Worm (Caenorhabditis elegans) whole organism, young adult: Measurements from ENCODE around the gene drd-1.

Source experiments
- D2030.7 ChIP-seq: fragments of 200-800 bp; sonication (Bioruptor generic); IDR thresholded peaks from 2 replicates; pipeline ENCODE4 v1.3.6; 2022; ENCODE audit warnings: missing genetic modification reagents, missing genetic modification characterization, missing compliant biosample characterization
- F33H1.4 ChIP-seq: fragments of 200-800 bp; sonication (Bioruptor generic); IDR thresholded peaks from 2 replicates; pipeline ENCODE4 v1.3.6; 2022; ENCODE audit warnings: missing genetic modification reagents, missing genetic modification characterization, missing compliant biosample characterization
- F57A8.1 ChIP-seq: fragments of 200-800 bp; sonication (Bioruptor generic); optimal IDR thresholded peaks from 2 replicates; lab custom pipeline; 2018; ENCODE audit warnings: mild to moderate bottlenecking, missing genetic modification characterization, moderate library complexity, missing compliant biosample characterization
- K11D2.4 ChIP-seq: fragments of 200-800 bp; sonication (Bioruptor generic); IDR thresholded peaks from 2 replicates; pipeline ENCODE4 v1.3.6; 2022; ENCODE audit warnings: missing genetic modification reagents, missing genetic modification characterization, missing compliant biosample characterization
- Y53G8AR.9 ChIP-seq: fragments of 200-800 bp; sonication (Bioruptor generic); conservative IDR thresholded peaks from 2 replicates; pipeline ENCODE4 v1.3.6; 2022; ENCODE audit warnings: missing genetic modification reagents, missing genetic modification characterization, missing compliant biosample characterization
- Y56A3A.18 ChIP-seq: fragments of 200-800 bp; sonication (Bioruptor generic); IDR thresholded peaks from 2 replicates; pipeline ENCODE4 v1.3.6; 2022; ENCODE audit warnings: missing genetic modification reagents, missing genetic modification characterization, missing compliant biosample characterization
- Y95B8A.8 ChIP-seq: fragments of 200-800 bp; sonication (Bioruptor generic); IDR thresholded peaks from 2 replicates; pipeline ENCODE4 v1.3.6; 2022; ENCODE audit warnings: missing genetic modification reagents, missing genetic modification characterization, missing compliant biosample characterization
- ZK185.1 ChIP-seq: sonication (generic microtip); optimal IDR thresholded peaks from 2 replicates; lab custom pipeline; 2016; ENCODE audit warnings: mild to moderate bottlenecking, missing genetic modification characterization, missing compliant biosample characterization; ENCODE audit not compliant: poor library complexity, severe bottlenecking
- ama-1 ChIP-seq, 3 experiments: fragments of 150-350 bp in 1 of 3; sonication (generic microtip) in 2 of 3; optimal IDR thresholded peaks; 2 replicates each; lab custom pipeline; 2014 to 2018; ENCODE audit warnings: missing biosample characterization in 2 of 3, missing genetic modification characterization in 2 of 3, missing genetic modification reagents in 2 of 3
- attf-3 ChIP-seq: fragments of 200-800 bp; sonication (Bioruptor generic); conservative IDR thresholded peaks from 2 replicates; pipeline ENCODE4 v1.3.6; 2022; ENCODE audit warnings: missing genetic modification reagents, missing genetic modification characterization, missing compliant biosample characterization
- attf-6 ChIP-seq: fragments of 200-800 bp; sonication (Bioruptor generic); IDR thresholded peaks from 2 replicates; pipeline ENCODE4 v1.3.6; 2022; ENCODE audit warnings: missing genetic modification reagents, missing genetic modification characterization, missing compliant biosample characterization
- ceh-40 ChIP-seq: fragments of 200-800 bp; sonication (Bioruptor generic); IDR thresholded peaks from 2 replicates; pipeline ENCODE4 v1.3.6; 2022; ENCODE audit warnings: missing genetic modification characterization, missing compliant biosample characterization
- ceh-91 ChIP-seq: fragments of 200-800 bp; sonication (Bioruptor generic); IDR thresholded peaks from 2 replicates; pipeline ENCODE4 v1.3.6; 2022; ENCODE audit warnings: missing genetic modification reagents, missing genetic modification characterization, missing compliant biosample characterization
- dox-1 ChIP-seq: fragments of 200-800 bp; sonication (Bioruptor generic); IDR thresholded peaks from 2 replicates; pipeline ENCODE4 v1.3.6; 2022; ENCODE audit warnings: missing genetic modification reagents, missing genetic modification characterization, missing compliant biosample characterization
- dpl-1 ChIP-seq: fragments of 150-350 bp; optimal IDR thresholded peaks from 2 replicates; lab custom pipeline; 2014; ENCODE audit warnings: missing biosample characterization, missing genetic modification reagents, missing genetic modification characterization
- efl-1 ChIP-seq: fragments of 150-350 bp; optimal IDR thresholded peaks from 2 replicates; lab custom pipeline; 2014; ENCODE audit warnings: missing biosample characterization, missing genetic modification reagents, missing genetic modification characterization
- ekl-4 ChIP-seq: fragments of 200-800 bp; sonication (Bioruptor generic); IDR thresholded peaks from 2 replicates; pipeline ENCODE4 v1.3.6; 2022; ENCODE audit warnings: missing genetic modification reagents, missing genetic modification characterization, missing compliant biosample characterization
- fkh-3 ChIP-seq: sonication (generic microtip); optimal IDR thresholded peaks from 2 replicates; lab custom pipeline; 2016; ENCODE audit warnings: mild to moderate bottlenecking, missing genetic modification characterization, missing compliant biosample characterization
- hlh-12 ChIP-seq: sonication (generic microtip); optimal IDR thresholded peaks from 2 replicates; lab custom pipeline; 2016; ENCODE audit warnings: missing genetic modification characterization, missing compliant biosample characterization
- hmg-1.2 ChIP-seq: fragments of 200-800 bp; sonication (Bioruptor generic); IDR thresholded peaks from 2 replicates; pipeline ENCODE4 v1.3.6; 2022; ENCODE audit warnings: missing genetic modification reagents, missing genetic modification characterization, missing compliant biosample characterization
- madf-3 ChIP-seq: fragments of 200-800 bp; sonication (Bioruptor generic); IDR thresholded peaks from 2 replicates; pipeline ENCODE4 v1.3.6; 2022; ENCODE audit warnings: missing genetic modification reagents, missing genetic modification characterization, missing compliant biosample characterization
- pbrm-1 ChIP-seq: fragments of 200-800 bp; sonication (Bioruptor generic); IDR thresholded peaks from 2 replicates; pipeline ENCODE4 v1.3.6; 2022; ENCODE audit warnings: missing genetic modification reagents, missing genetic modification characterization, missing compliant biosample characterization
- rcor-1 ChIP-seq: fragments of 200-800 bp; sonication (Bioruptor generic); IDR thresholded peaks from 2 replicates; pipeline ENCODE4 v1.3.6; 2022; ENCODE audit warnings: missing genetic modification reagents, missing genetic modification characterization, missing compliant biosample characterization
- sdz-38 ChIP-seq: sonication (generic microtip); optimal IDR thresholded peaks from 2 replicates; lab custom pipeline; 2016; ENCODE audit warnings: missing genotype, missing genetic modification characterization, missing compliant biosample characterization
- snpc-1.1 ChIP-seq: sonication (generic microtip); optimal IDR thresholded peaks from 2 replicates; lab custom pipeline; 2017; ENCODE audit warnings: missing genetic modification characterization, mild to moderate bottlenecking, missing compliant biosample characterization, antibody characterized with exemption, moderate library complexity, missing genotype, missing genetic modification reagents; ENCODE audit not compliant: insufficient read depth
- snpc-1.3 ChIP-seq: sonication (generic microtip); optimal IDR thresholded peaks from 2 replicates; lab custom pipeline; 2017; ENCODE audit warnings: missing genetic modification characterization, mild to moderate bottlenecking, missing compliant biosample characterization, antibody characterized with exemption, moderate library complexity, missing genotype, missing genetic modification reagents; ENCODE audit not compliant: insufficient read depth
- snpc-4 ChIP-seq, 5 experiments: fragments of 150-350 bp in 1 of 5; sonication (generic microtip) in 4 of 5; optimal IDR thresholded peaks; 2 replicates each; lab custom pipeline; 2014 to 2018; ENCODE audit warnings: missing genetic modification characterization in 5 of 5, missing biosample characterization in 3 of 5, antibody characterized with exemption in 2 of 5, mild to moderate bottlenecking in 2 of 5, missing compliant biosample characterization in 2 of 5, missing genotype in 2 of 5, moderate library complexity in 2 of 5, missing genetic modification reagents in 1 of 5
- unc-130 ChIP-seq: sonication (generic microtip); optimal IDR thresholded peaks from 2 replicates; lab custom pipeline; 2016; ENCODE audit warnings: missing genetic modification reagents, missing genetic modification characterization, missing compliant biosample characterization
- xnd-1 ChIP-seq: sonication (generic microtip); optimal IDR thresholded peaks from 2 replicates; lab custom pipeline; 2016; ENCODE audit warnings: missing genotype, missing genetic modification reagents, missing genetic modification characterization, missing compliant biosample characterization
- zim-3 ChIP-seq: sonication (generic microtip); optimal IDR thresholded peaks from 2 replicates; lab custom pipeline; 2017; ENCODE audit warnings: mild to moderate bottlenecking, missing genetic modification characterization, moderate library complexity, missing compliant biosample characterization
- ztf-28 ChIP-seq: fragments of 200-800 bp; sonication (Bioruptor generic); IDR thresholded peaks from 2 replicates; pipeline ENCODE4 v1.3.6; 2022; ENCODE audit warnings: missing genetic modification reagents, missing genetic modification characterization, missing compliant biosample characterization

drd-1 gene

DNA sequence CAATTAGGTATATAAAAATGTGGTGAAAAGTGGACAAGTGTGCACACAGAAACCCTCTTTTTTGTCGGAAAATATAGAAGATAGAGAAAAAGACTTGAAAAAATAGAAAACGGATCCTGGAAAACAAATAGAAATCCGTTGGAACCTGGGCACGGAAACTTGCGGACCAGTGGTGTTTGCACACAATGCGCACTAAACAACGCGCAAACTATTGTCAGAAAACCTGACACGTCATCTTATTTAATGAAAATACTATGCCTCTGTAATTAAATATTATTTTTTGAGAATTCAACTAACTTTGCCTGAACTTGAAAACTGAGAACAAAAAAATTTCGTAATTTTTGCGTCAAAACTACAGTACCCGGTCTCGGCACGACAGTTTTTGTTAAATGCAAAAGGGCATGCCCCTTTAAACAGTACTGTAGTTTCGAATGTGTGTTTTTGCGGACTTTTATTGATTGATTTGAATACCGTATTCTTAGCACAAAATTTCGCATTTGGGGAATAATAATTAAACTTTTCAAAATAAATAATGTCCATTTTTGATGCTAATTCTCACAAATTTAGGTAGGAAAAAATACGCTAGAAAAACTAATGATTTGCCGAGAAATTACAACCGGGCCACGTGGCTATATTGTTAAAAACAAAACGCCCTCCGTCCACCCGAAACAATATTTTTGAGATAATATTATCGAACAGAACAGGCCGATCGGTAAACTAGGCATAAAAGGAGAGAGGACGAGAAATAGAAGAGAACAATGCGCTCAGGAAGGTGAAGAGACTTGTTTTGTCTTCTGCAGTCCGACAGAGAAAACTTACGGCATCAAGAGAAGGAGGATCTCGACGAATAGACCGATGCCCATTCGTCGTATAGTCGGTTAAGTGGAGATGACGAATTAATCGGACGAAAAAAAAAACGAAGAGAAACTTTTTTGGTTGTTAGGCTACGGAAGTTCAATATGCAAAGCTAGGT is 41.4 kb downstream of the drd-1 start (continued):
- no peak for TF ChIP-seq snpc-1.3 (tag; lab: Kevin White, UChicago)
- no peak for TF ChIP-seq ama-1 (optimal IDR thresholded peaks at IDR 0.05; lab: Kevin White, UChicago)
- no peak for TF ChIP-seq ama-1 (GFP tag; optimal IDR thresholded peaks at IDR 0.05; lab: Kevin White, UChicago)
- TF ChIP-seq ceh-40 (GFP tag; lab: Robert Waterston, UW) = no peak
- TF ChIP-seq ceh-91 (GFP tag; lab: Robert Waterston, UW) = peak; percentile 70
- TF ChIP-seq efl-1 (GFP tag; lab: Kevin White, UChicago) = peak; percentile 24
- no peak for TF ChIP-seq unc-130
- TF ChIP-seq F33H1.4 (GFP tag; lab: Robert Waterston, UW) = peak; percentile 83
- no peak for TF ChIP-seq madf-3
- TF ChIP-seq attf-3 (GFP tag; lab: Robert Waterston, UW) = no peak
- TF ChIP-seq rcor-1 = no peak
- no peak for TF ChIP-seq Y53G8AR.9
- TF ChIP-seq xnd-1 = peak; percentile 75

ce11 chrII:8431954-8432353 is 44.1 kb downstream of the drd-1 start, which contains the start of gene acp-2:
acp-2 (minus strand) TSS chrII:8432054.
- TF ChIP-seq ztf-28 (GFP tag; lab: Robert Waterston, UW) = no peak
- no peak for TF ChIP-seq sdz-38
- no peak for TF ChIP-seq zim-3 (tag; lab: Kevin White, UChicago)
- no peak for TF ChIP-seq Y56A3A.18
- no peak for TF ChIP-seq F57A8.1 (GFP tag; lab: Kevin White, UChicago)
- no peak for TF ChIP-seq dox-1 (GFP tag; lab: Robert Waterston, UW)
- TF ChIP-seq ekl-4 (GFP tag; lab: Robert Waterston, UW) = no peak
- no peak for TF ChIP-seq D2030.7
- TF ChIP-seq, all 124 proteins: peak for 0

- TF ChIP-seq snpc-1.1 (tag; lab: Kevin White, UChicago) = peak; percentile 51
- TF ChIP-seq snpc-4 (GFP tag; optimal IDR thresholded peaks at IDR 0.05; lab: Kevin White, UChicago) = peak; percentile 33
- TF ChIP-seq snpc-4 (tag; optimal IDR thresholded peaks at IDR 0.05; lab: Kevin White, UChicago) = peak in 2 of 4 experiments; percentile 55 to 85
- TF ChIP-seq hmg-1.2 (GFP tag; lab: Robert Waterston, UW) = peak; percentile 46
- TF ChIP-seq attf-6 = 0 out of 2 replicates have a peak, but pooled peaks have one; percentile 67
- peak; percentile 61 for TF ChIP-seq pbrm-1
Measured at ce11 chrII:8432949-8433348, 45.1 kb downstream of the drd-1 start.

ce11 chrII:8435005-8435404 is 47.2 kb downstream of the drd-1 start, which contains the start of gene acp-4:
acp-4 (minus strand) TSS chrII:8435105.
- TF ChIP-seq K11D2.4 (GFP tag; lab: Robert Waterston, UW) (no peak), fkh-3 (no peak), ZK185.1 (tag; lab: Kevin White, UChicago) (no peak), dpl-1 (GFP tag; lab: Kevin White, UChicago) (no peak), D2030.7 (no peak)

- no peak for TF ChIP-seq hlh-12 (tag; lab: Kevin White, UChicago)
- TF ChIP-seq Y95B8A.8 = no peak
- TF ChIP-seq, all 124 proteins: peak for 0
Measured at ce11 chrII:8437035-8437434, 49.2 kb downstream of the drd-1 start, which contains the start of gene acp-3. acp-3 (minus strand) TSS chrII:8437135.
